Fruit fly (Drosophila melanogaster): ENCODE results near the gene CG7573.
A peak's percentile ranks its signal among the peaks of the same experiment; 100 is the strongest.

Gene CG7573

dm6 chr3L:11309743-11310518 lies 1.6 kb upstream of the CG7573 start (continued):
- TF ChIP-seq Nf-YC (tag; optimal IDR thresholded peaks at IDR 0.05) (no peak), CG6654 (GFP tag; optimal IDR thresholded peaks at IDR 0.05) (no peak), jumu (GFP tag; optimal IDR thresholded peaks at IDR 0.05) (no peak), phol (tag; optimal IDR thresholded peaks at IDR 0.05) (peak; percentile 46), Ets97D (GFP tag; optimal IDR thresholded peaks at IDR 0.05) (no peak), gt (GFP tag; IDR thresholded peaks at IDR 0.05) (0 out of 2 replicates have a peak, but pooled peaks have one; percentile 16), CG31441 (GFP tag; IDR thresholded peaks at IDR 0.05) (peak; percentile 52), ind (GFP tag; optimal IDR thresholded peaks at IDR 0.05) (no peak), sd (tag; optimal IDR thresholded peaks at IDR 0.05) (no peak), CG7987 (GFP tag; optimal IDR thresholded peaks at IDR 0.05) (no peak), Kr (GFP tag; optimal IDR thresholded peaks at IDR 0.05) (no peak), CG12391 (tag; optimal IDR thresholded peaks at IDR 0.05) (peak; percentile 65), croc (GFP tag; conservative IDR thresholded peaks at IDR 0.05) (no peak), CG4854 (GFP tag; optimal IDR thresholded peaks at IDR 0.05) (no peak), CG13894 (tag; optimal IDR thresholded peaks at IDR 0.05) (no peak), gsb-n (tag; optimal IDR thresholded peaks at IDR 0.05) (peak; percentile 71), CG9932 (GFP tag; IDR thresholded peaks at IDR 0.05) (0 out of 2 replicates have a peak, but pooled peaks have one; percentile 26), CG6791 (GFP tag; IDR thresholded peaks at IDR 0.05; ENCODE audit: partially characterized antibody) (no peak; the same call in 2 of the 3 replicates), CG7839 (tag; optimal IDR thresholded peaks at IDR 0.05) (peak; percentile 48), CG9727 (GFP tag; optimal IDR thresholded peaks at IDR 0.05) (peak; percentile 61), CG33213 (GFP tag; optimal IDR thresholded peaks at IDR 0.05) (no peak), br (optimal IDR thresholded peaks at IDR 0.05) (no peak), kni (GFP tag; optimal IDR thresholded peaks at IDR 0.05) (peak; percentile 36), esg (GFP tag; conservative IDR thresholded peaks at IDR 0.05) (0 out of 2 replicates have a peak, but pooled peaks have one; percentile 9), gem (tag; optimal IDR thresholded peaks at IDR 0.05) (peak; percentile 66), CG12744 (GFP tag; optimal IDR thresholded peaks at IDR 0.05) (no peak), CG4424 (GFP tag; optimal IDR thresholded peaks at IDR 0.05) (peak; percentile 7), CG4820 (GFP tag; optimal IDR thresholded peaks at IDR 0.05) (no peak), Bdp1 (GFP tag; optimal IDR thresholded peaks at IDR 0.05) (no peak), Taf1 (GFP tag; IDR thresholded peaks at IDR 0.05) (no peak), Neu2 (GFP tag; optimal IDR thresholded peaks at IDR 0.05; ENCODE audit: borderline replicate concordance) (no peak), hth (optimal IDR thresholded peaks at IDR 0.05) (no peak), zfh2 (GFP tag; optimal IDR thresholded peaks at IDR 0.05) (no peak), ftz-f1 (GFP tag; optimal IDR thresholded peaks at IDR 0.05) (no peak), CG10979 (tag; optimal IDR thresholded peaks at IDR 0.05) (peak; percentile 70), Lim3 (GFP tag; IDR thresholded peaks at IDR 0.05) (no peak), Atf-2 (GFP tag; optimal IDR thresholded peaks at IDR 0.05) (no peak), hkb (optimal IDR thresholded peaks at IDR 0.05) (no peak), hkb (GFP tag; IDR thresholded peaks at IDR 0.05) (no peak), YL-1 (GFP tag; optimal IDR thresholded peaks at IDR 0.05) (no peak), cad (GFP tag; optimal IDR thresholded peaks at IDR 0.05) (no peak), sens (GFP tag) (peak; percentile 80), zfh1 (GFP tag; IDR thresholded peaks at IDR 0.05) (no peak), Atf6 (GFP tag; IDR thresholded peaks at IDR 0.05) (no peak), CG17802 (tag; optimal IDR thresholded peaks at IDR 0.05) (no peak), CG10565 (GFP tag; optimal IDR thresholded peaks at IDR 0.05) (no peak), Med (GFP tag) (peak; percentile 40), eve (GFP tag; optimal IDR thresholded peaks at IDR 0.05) (peak in 1 of 2 experiments; percentile 41), lola (GFP tag; optimal IDR thresholded peaks at IDR 0.05) (peak in 1 of 3 experiments; percentile 63), CG7556 (GFP tag; optimal IDR thresholded peaks at IDR 0.05) (peak; percentile 24), sna (GFP tag; IDR thresholded peaks at IDR 0.05; ENCODE audit: partially characterized antibody) (no peak)

Data from whole organism, embryonic.